Fruit fly (Drosophila melanogaster) Kc167 (cell line): ENCODE results near the gene sing.

Experiments used
- Myc ChIP-seq: fragments of >200 bp; optimal IDR thresholded peaks from 2 replicates; lab custom pipeline; 2017; ENCODE audit warnings: missing external identifiers
- Sin3A ChIP-seq: fragments of >200 bp; optimal IDR thresholded peaks from 2 replicates; lab custom pipeline; 2018; ENCODE audit warnings: missing external identifiers
- h ChIP-seq: fragments of >200 bp; optimal IDR thresholded peaks from 3 replicates; lab custom pipeline; 2018; ENCODE audit warnings: missing external identifiers
- psq ChIP-seq: fragments of >200 bp; optimal IDR thresholded peaks from 2 replicates; lab custom pipeline; 2017; ENCODE audit warnings: missing external identifiers

DNA sequence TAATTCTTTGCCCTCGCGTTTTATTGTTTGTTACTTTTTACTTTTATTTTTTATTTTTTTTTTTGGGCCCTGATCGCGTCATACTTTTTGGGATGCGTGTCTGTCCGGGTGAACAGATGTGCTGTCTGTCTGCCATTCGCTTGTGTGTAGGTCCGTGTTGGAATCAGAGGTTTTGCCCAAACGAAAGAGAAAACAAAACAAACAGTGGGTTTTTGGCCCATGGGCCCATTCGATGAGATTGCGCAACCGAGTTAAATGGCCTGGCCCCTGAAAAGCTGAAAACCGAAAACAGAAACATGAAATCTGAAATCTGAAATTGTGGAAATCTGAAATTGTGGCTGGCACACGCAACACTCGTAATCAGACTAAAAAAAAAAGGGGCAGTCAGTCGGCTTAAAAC, 33.6 kb upstream of the sing start:
- TF ChIP-seq psq (lab: Kevin White, UChicago) (no peak), Myc (lab: Kevin White, UChicago) (no peak), Sin3A (lab: Kevin White, UChicago) (no peak), h (lab: Kevin White, UChicago) (no peak)
